Worm (Caenorhabditis elegans): ENCODE results near the gene H13N06.2.

DNA sequence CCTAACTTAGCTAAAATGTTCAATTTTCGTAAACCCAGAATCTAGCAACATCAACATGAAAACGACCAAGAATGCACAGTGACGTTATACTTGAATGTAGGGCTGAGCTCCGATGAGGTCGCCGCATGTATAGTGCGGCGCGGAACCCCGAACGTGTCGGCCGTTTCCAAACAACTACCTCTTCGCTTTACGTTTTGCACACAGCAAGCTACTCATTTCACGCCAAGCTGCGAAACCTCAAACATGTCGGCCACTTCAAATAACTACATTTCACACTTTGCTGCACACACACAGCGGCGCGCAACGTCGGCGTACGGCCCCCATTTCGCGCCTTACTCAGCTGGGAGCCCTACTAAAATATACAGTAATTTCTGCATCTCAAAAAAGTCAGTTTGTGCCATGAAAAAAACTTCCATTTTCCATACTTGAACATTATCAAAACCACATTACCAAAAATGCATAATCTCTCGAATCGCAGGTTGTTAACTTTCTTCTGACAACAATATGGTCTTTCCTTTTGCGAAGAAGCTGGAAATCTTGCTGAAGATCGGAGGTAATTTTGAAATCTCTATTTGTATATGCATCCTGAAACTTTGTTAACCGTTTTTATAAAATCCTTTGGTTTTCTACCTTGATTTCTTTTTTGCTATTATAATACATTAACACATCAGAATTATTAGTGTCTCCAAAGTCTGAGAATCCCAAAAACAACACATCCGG lies 14.7 kb downstream of the H13N06.2 start, which contains the start of gene H13N06.7:
- TF ChIP-seq snpc-1.1 (tag; optimal IDR thresholded peaks at IDR 0.05; ENCODE audit: insufficient read depth): no peak
- no peak for TF ChIP-seq Y53G8AR.9 (GFP tag; conservative IDR thresholded peaks at IDR 0.05)
- no peak for TF ChIP-seq sdz-38 (tag; optimal IDR thresholded peaks at IDR 0.05)
- TF ChIP-seq ama-1 (optimal IDR thresholded peaks at IDR 0.05): no peak
- no peak for TF ChIP-seq ama-1 (GFP tag; optimal IDR thresholded peaks at IDR 0.05)
- TF ChIP-seq madf-10 (tag; optimal IDR thresholded peaks at IDR 0.05): no peak
- TF ChIP-seq attf-3 (GFP tag; conservative IDR thresholded peaks at IDR 0.05): no peak
- no peak for TF ChIP-seq pha-4 (tag; optimal IDR thresholded peaks at IDR 0.05)
- TF ChIP-seq nhr-80 (tag; optimal IDR thresholded peaks at IDR 0.05): no peak

All from whole organism, young adult.